Fruit fly (Drosophila melanogaster) whole organism, adult: ENCODE results near the gene Ubr3.

Experiments used
- CG11617 ChIP-seq: fragments of 200-800 bp; sonication (Bioruptor generic); optimal IDR thresholded peaks from 2 replicates; lab custom pipeline; 2017; ENCODE audit warnings: mild to moderate bottlenecking, missing biosample characterization, missing genetic modification reagents, missing genetic modification characterization
- CG12768 ChIP-seq: fragments of 200-800 bp; sonication (Bioruptor generic); optimal IDR thresholded peaks from 2 replicates; lab custom pipeline; 2017; ENCODE audit warnings: missing biosample characterization, missing genetic modification characterization, mild to moderate bottlenecking, moderate library complexity, missing genetic modification reagents
- CG14711 ChIP-seq: fragments of 200-800 bp; sonication (Bioruptor generic); optimal IDR thresholded peaks from 2 replicates; lab custom pipeline; 2018; ENCODE audit warnings: missing biosample characterization, mild to moderate bottlenecking, missing genetic modification characterization, moderate library complexity
- CG1620 ChIP-seq: fragments of 200-800 bp; sonication (Bioruptor generic); optimal IDR thresholded peaks from 2 replicates; lab custom pipeline; 2016; ENCODE audit warnings: missing biosample characterization, missing genetic modification characterization
- CG33017 ChIP-seq: fragments of 200-800 bp; sonication (Bioruptor generic); optimal IDR thresholded peaks from 2 replicates; lab custom pipeline; 2018; ENCODE audit warnings: missing biosample characterization, mild to moderate bottlenecking, missing genetic modification characterization, moderate library complexity
- CG5204 ChIP-seq: fragments of 200-800 bp; sonication (Bioruptor generic); optimal IDR thresholded peaks from 2 replicates; lab custom pipeline; 2016; ENCODE audit warnings: missing biosample characterization, missing genetic modification characterization
- CG7045 ChIP-seq: fragments of 200-800 bp; sonication (Bioruptor generic); optimal IDR thresholded peaks from 2 replicates; lab custom pipeline; 2017; ENCODE audit warnings: missing biosample characterization, mild to moderate bottlenecking, missing genetic modification characterization
- CG7101 ChIP-seq: fragments of 200-800 bp; sonication (Bioruptor generic); optimal IDR thresholded peaks from 2 replicates; lab custom pipeline; 2018; ENCODE audit warnings: missing biosample characterization, mild to moderate bottlenecking, missing genetic modification characterization, moderate library complexity
- Clk ChIP-seq: fragments of 200-800 bp; sonication (Bioruptor generic); optimal IDR thresholded peaks from 2 replicates; lab custom pipeline; 2017; ENCODE audit warnings: missing biosample characterization, missing genetic modification characterization
- Crg-1 ChIP-seq: fragments of 200-800 bp; sonication (Bioruptor generic); optimal IDR thresholded peaks from 2 replicates; lab custom pipeline; 2016; ENCODE audit warnings: missing biosample characterization, missing genetic modification characterization
- Hr96 ChIP-seq: fragments of 200-800 bp; sonication (Bioruptor generic); optimal IDR thresholded peaks from 2 replicates; lab custom pipeline; 2016; ENCODE audit warnings: missing biosample characterization, missing genetic modification characterization
- Mnt ChIP-seq: fragments of 200-800 bp; sonication (Bioruptor generic); optimal IDR thresholded peaks from 2 replicates; lab custom pipeline; 2016; ENCODE audit warnings: missing biosample characterization, mild to moderate bottlenecking, missing genetic modification characterization
- bab1 ChIP-seq: fragments of 200-800 bp; sonication (Bioruptor generic); optimal IDR thresholded peaks from 3 replicates; lab custom pipeline; 2019; ENCODE audit warnings: missing biosample characterization, mild to moderate bottlenecking, missing genetic modification characterization, moderate library complexity
- cic ChIP-seq: fragments of 200-800 bp; sonication (Bioruptor generic); optimal IDR thresholded peaks from 2 replicates; lab custom pipeline; 2017; ENCODE audit warnings: missing biosample characterization, mild to moderate bottlenecking, missing genetic modification characterization, moderate library complexity
- cnc ChIP-seq, 2 experiments: fragments of >200 bp; optimal IDR thresholded peaks; 2 replicates each; lab custom pipeline; 2017
- kay ChIP-seq: fragments of 200-800 bp; sonication (Bioruptor generic); peaks from one replicate; lab custom pipeline; 2016; ENCODE audit warnings: missing biosample characterization, missing genetic modification characterization, borderline replicate concordance
- ovo ChIP-seq: fragments of 200-800 bp; sonication (Bioruptor generic); optimal IDR thresholded peaks from 2 replicates; lab custom pipeline; 2016; ENCODE audit warnings: missing biosample characterization, missing genetic modification characterization
- pad ChIP-seq: fragments of 200-800 bp; sonication (Bioruptor generic); optimal IDR thresholded peaks from 3 replicates; lab custom pipeline; 2017; ENCODE audit warnings: missing biosample characterization, missing genetic modification characterization, mild to moderate bottlenecking, moderate library complexity, missing genetic modification reagents
- tj ChIP-seq: fragments of 200-800 bp; sonication (Bioruptor generic); optimal IDR thresholded peaks from 3 replicates; lab custom pipeline; 2017; ENCODE audit warnings: missing biosample characterization, mild to moderate bottlenecking, missing genetic modification characterization, moderate library complexity
- toe ChIP-seq: fragments of 200-800 bp; sonication (Bioruptor generic); optimal IDR thresholded peaks from 2 replicates; lab custom pipeline; 2016; ENCODE audit warnings: missing biosample characterization, missing genetic modification characterization

Gene Ubr3

DNA sequence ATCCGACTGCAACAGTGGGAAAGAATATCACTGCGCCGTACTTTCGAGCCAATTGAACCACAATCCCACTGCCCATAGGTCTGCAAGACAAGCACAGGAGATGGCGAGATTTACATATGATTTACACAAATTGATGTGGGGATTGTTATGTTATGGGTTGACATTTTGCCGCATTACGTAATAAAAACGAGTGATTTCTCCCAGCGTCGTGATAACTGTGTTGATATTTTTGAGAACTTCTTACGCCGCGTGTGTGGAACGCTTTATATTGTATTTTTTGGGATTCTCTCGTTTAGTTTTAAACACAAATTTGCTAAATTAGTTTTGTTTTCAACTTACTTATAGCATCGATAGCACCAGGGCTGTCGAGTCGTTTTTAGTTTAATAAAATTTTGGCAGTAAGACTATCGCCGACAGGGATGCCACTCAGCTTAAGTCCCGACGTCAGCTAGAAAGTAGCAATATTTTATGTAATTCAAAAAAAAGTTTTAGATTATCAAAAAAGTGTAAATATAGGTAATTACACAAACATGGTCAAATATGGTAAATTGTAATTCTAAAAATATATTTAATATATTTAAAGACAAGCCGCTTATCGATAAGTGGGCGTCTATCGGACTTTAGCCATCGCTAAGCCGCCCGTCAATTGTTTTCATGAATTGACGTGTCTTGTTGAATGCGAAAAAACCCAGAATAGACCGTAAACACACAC, 42.1 kb upstream of the Ubr3 start, which contains the start of the genes CG45089, ND-MNLL and p115:
TSS of gene CG45089 (minus strand) at position 388 of the 712 bp plus-strand sequence.
TSS of gene ND-MNLL (minus strand) at position 388 of the 712 bp plus-strand sequence.
TSS of gene p115 (plus strand) at position 621 of the 712 bp plus-strand sequence.
- TF ChIP-seq CG5204 (GFP tag; lab: Kevin White, UChicago) (peak; percentile 40), CG12768 (GFP tag; lab: Kevin White, UChicago) (no peak), CG14711 (peak; percentile 96), bab1 (GFP tag; lab: Kevin White, UChicago) (peak; percentile 80), Crg-1 (GFP tag; lab: Kevin White, UChicago) (peak; percentile 44), cic (no peak), pad (GFP tag; lab: Kevin White, UChicago) (peak; percentile 46), tj (GFP tag; lab: Kevin White, UChicago) (peak; percentile 61), CG11617 (peak; percentile 67), ovo (GFP tag; lab: Kevin White, UChicago) (peak; percentile 42), CG7045 (GFP tag; lab: Kevin White, UChicago) (peak; percentile 11), Hr96 (GFP tag; lab: Kevin White, UChicago) (peak; percentile 32), CG33017 (tag; lab: Kevin White, UChicago) (no peak), cnc (optimal IDR thresholded peaks at IDR 0.05; lab: Kevin White, UChicago) (no peak), kay (GFP tag; lab: Kevin White, UChicago) (no peak), Clk (GFP tag; lab: Kevin White, UChicago) (no peak), Mnt (peak; percentile 75), CG7101 (tag; lab: Kevin White, UChicago) (peak; percentile 76), CG1620 (GFP tag; lab: Kevin White, UChicago) (peak; percentile 81), toe (peak; percentile 55)

DNA sequence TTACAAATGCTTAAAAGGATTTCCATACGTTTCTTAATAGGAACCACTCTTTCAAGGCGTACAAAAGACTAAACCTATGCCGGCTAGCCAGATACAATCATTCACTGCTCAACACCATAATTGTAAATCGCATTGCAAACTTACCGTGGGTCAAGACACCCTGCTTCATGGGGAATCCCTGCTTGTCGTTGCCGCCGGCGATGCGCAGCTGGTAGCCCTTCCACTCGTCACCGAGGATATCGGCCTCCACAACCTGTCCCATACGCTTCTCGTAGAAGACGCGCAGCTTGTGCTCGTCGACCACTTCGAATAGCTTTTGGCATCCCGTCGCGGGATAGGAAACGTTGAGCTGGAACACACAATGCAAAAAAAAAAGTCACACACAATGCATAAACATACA, 35.0 kb upstream of the Ubr3 start:
- TF ChIP-seq CG14711 (no peak), CG1620 (GFP tag; lab: Kevin White, UChicago) (no peak), ovo (GFP tag; lab: Kevin White, UChicago) (no peak), CG7045 (GFP tag; lab: Kevin White, UChicago) (no peak), Mnt (no peak), CG5204 (GFP tag; lab: Kevin White, UChicago) (no peak), cic (no peak), cnc (optimal IDR thresholded peaks at IDR 0.05; lab: Kevin White, UChicago) (no peak), CG7101 (tag; lab: Kevin White, UChicago) (no peak), kay (GFP tag; lab: Kevin White, UChicago) (no peak), pad (GFP tag; lab: Kevin White, UChicago) (no peak), toe (no peak), tj (GFP tag; lab: Kevin White, UChicago) (no peak), CG33017 (tag; lab: Kevin White, UChicago) (no peak), Clk (GFP tag; lab: Kevin White, UChicago) (no peak), Crg-1 (GFP tag; lab: Kevin White, UChicago) (no peak), bab1 (GFP tag; lab: Kevin White, UChicago) (no peak), Hr96 (GFP tag; lab: Kevin White, UChicago) (no peak)

DNA sequence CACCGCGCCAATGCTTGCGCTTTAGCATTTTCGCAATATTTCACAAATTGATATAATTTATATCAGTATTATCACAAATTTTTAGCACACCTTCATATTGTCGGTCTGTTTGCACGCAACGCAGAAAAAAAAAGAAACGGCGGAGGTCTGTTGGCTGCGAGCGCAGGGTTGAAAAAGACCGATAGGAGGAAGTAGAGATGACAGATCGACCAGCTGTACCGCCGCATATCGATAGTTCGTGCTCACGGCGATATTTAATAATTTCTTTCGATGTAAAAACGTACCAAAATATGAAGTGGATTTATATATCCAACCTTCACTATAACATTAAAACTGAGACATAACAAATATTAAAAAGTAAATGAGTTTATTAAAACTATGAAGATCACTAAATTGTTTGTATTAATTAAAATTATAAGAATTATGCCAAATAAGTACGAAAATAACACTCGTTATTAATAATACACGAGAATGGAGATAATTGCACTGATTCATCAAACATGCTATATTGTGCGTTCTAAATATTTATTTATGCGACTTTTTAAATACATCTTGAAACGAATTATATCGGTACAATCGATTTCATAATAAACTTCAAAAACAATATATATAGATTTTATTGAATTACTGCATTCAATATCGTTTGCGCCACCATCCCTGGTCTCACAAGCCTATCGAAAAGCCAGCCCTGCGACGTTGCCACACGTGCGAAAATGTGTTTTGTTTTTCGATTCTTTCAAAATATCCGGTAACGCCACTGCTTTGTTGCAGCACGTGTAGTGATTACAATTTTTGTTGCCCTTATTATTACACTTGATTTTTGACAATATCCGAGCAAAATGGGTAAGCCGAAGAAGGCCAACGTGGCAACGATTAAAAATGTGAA, 34.3 kb upstream of the Ubr3 start, which contains the start of the genes RpS6 and bys:
TSS of gene RpS6 (minus strand) at position 179 of the 886 bp plus-strand sequence.
TSS of gene bys (plus strand) at position 728 of the 886 bp plus-strand sequence.
- TF ChIP-seq cic (no peak), tj (GFP tag; lab: Kevin White, UChicago) (peak; percentile 39), CG12768 (GFP tag; lab: Kevin White, UChicago) (peak; percentile 13), CG1620 (GFP tag; lab: Kevin White, UChicago) (peak; percentile 63), Crg-1 (GFP tag; lab: Kevin White, UChicago) (peak; percentile 20), CG7101 (tag; lab: Kevin White, UChicago) (peak; percentile 69), toe (peak; percentile 57), pad (GFP tag; lab: Kevin White, UChicago) (peak; percentile 54), CG5204 (GFP tag; lab: Kevin White, UChicago) (no peak), CG7045 (GFP tag; lab: Kevin White, UChicago) (no peak), kay (GFP tag; lab: Kevin White, UChicago) (no peak), Hr96 (GFP tag; lab: Kevin White, UChicago) (peak; percentile 83), CG11617 (peak; percentile 84), CG14711 (peak; percentile 62), ovo (GFP tag; lab: Kevin White, UChicago) (peak; percentile 6), Mnt (peak; percentile 99), Clk (GFP tag; lab: Kevin White, UChicago) (no peak), CG33017 (tag; lab: Kevin White, UChicago) (peak; percentile 40), bab1 (GFP tag; lab: Kevin White, UChicago) (peak; percentile 84), cnc (optimal IDR thresholded peaks at IDR 0.05; lab: Kevin White, UChicago) (no peak)

DNA sequence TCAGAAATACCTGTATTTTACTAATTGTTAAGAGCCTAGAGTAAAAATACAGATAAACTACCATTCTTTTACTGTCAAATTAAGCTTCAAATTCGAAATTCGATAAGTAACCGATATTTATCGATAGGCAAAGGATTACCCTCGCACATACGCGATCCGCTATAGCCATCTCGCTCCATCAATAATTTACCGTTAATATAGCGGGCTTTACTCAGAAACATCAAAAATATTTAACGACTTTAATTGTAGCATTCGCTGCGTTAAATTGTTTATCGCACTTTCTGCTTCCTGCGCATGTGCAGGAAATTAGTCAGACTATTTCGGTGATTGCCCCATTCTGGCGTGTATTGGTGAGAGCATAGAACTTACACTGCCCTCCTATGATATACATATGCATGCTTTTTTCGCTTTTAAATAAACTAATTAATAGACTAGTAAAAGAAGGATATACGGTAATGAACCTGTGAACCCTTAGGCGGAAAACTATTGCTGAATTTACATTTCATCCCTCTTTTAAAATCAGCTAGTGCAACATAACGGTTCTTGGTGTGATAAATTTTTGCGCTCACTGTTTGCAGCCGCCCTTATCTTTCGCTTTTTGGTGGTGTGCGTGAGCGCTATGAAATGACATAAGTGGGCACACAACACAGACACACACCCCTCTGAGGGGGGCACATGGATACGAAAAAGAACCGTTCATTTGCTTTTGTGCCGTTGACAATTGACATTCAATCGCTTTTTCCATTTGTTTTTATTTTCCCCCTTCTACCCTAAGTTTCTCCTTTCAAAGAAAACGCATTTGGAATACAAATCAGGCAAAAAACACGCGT, 27.2 kb upstream of the Ubr3 start, which contains the start of the genes dpr14 and spidey:
TSS of gene dpr14 (minus strand) at position 48 of the 830 bp plus-strand sequence.
TSS of gene spidey (plus strand) at position 693 of the 830 bp plus-strand sequence.
- peak; percentile 55 for TF ChIP-seq cic
- peak; percentile 89 for TF ChIP-seq CG11617
- TF ChIP-seq tj (GFP tag; lab: Kevin White, UChicago): no peak
- peak; percentile 81 for TF ChIP-seq CG7045 (GFP tag; lab: Kevin White, UChicago)
- peak; percentile 95 for TF ChIP-seq Hr96 (GFP tag; lab: Kevin White, UChicago)
- TF ChIP-seq kay (GFP tag; lab: Kevin White, UChicago): peak; percentile 2
- TF ChIP-seq CG5204 (GFP tag; lab: Kevin White, UChicago): no peak
- peak; percentile 99 for TF ChIP-seq pad (GFP tag; lab: Kevin White, UChicago)
- no peak for TF ChIP-seq cnc (optimal IDR thresholded peaks at IDR 0.05; lab: Kevin White, UChicago)
- TF ChIP-seq ovo (GFP tag; lab: Kevin White, UChicago): peak; percentile 99
- peak; percentile 84 for TF ChIP-seq CG12768 (GFP tag; lab: Kevin White, UChicago)
- TF ChIP-seq CG7101 (tag; lab: Kevin White, UChicago): peak; percentile 92
- TF ChIP-seq bab1 (GFP tag; lab: Kevin White, UChicago): peak; percentile 88
- peak; percentile 71 for TF ChIP-seq Crg-1 (GFP tag; lab: Kevin White, UChicago)
- peak; percentile 87 for TF ChIP-seq CG14711
- TF ChIP-seq toe: peak; percentile 69
- TF ChIP-seq CG33017 (tag; lab: Kevin White, UChicago): peak; percentile 78
- TF ChIP-seq CG1620 (GFP tag; lab: Kevin White, UChicago): peak; percentile 86
- TF ChIP-seq Clk (GFP tag; lab: Kevin White, UChicago): peak; percentile 72
- TF ChIP-seq Mnt: peak; percentile 84
